Worm (Caenorhabditis elegans) whole organism, young adult: ENCODE data around the gene srw-21.

ENCODE experiments used
- F37B4.10 ChIP-seq: fragments of 200-800 bp; sonication (Bioruptor generic); IDR thresholded peaks from 2 replicates; pipeline ENCODE4 v1.3.6; 2022; ENCODE audit warnings: missing genetic modification characterization, missing compliant biosample characterization
- atf-7 ChIP-seq: sonication (generic microtip); optimal IDR thresholded peaks from 2 replicates; lab custom pipeline; 2017; ENCODE audit warnings: mild to moderate bottlenecking, missing genetic modification characterization, missing compliant biosample characterization
- attf-3 ChIP-seq: fragments of 200-800 bp; sonication (Bioruptor generic); conservative IDR thresholded peaks from 2 replicates; pipeline ENCODE4 v1.3.6; 2022; ENCODE audit warnings: missing genetic modification reagents, missing genetic modification characterization, missing compliant biosample characterization
- lin-35 ChIP-seq, 3 experiments: fragments of 150-350 bp in 2 of 3; sonication (generic microtip) in 1 of 3; optimal IDR thresholded peaks; 2 replicates each; lab custom pipeline; 2014 to 2018; ENCODE audit warnings: missing biosample characterization in 3 of 3, missing genetic modification characterization in 3 of 3, missing genetic modification reagents in 3 of 3
- mxl-1 ChIP-seq: sonication (generic microtip); optimal IDR thresholded peaks from 2 replicates; lab custom pipeline; 2016; ENCODE audit warnings: missing genetic modification characterization, missing compliant biosample characterization
- pha-4 ChIP-seq: fragments of 150-350 bp; sonication (generic microtip); optimal IDR thresholded peaks from 2 replicates; lab custom pipeline; 2014; ENCODE audit warnings: missing biosample characterization, missing genetic modification reagents, missing genetic modification characterization
- sea-2 ChIP-seq: fragments of 200-800 bp; sonication (Bioruptor generic); IDR thresholded peaks from 2 replicates; pipeline ENCODE4 v1.3.6; 2022; ENCODE audit warnings: missing genetic modification characterization, missing compliant biosample characterization
- snpc-4 ChIP-seq, 5 experiments: fragments of 150-350 bp in 1 of 5; sonication (generic microtip) in 4 of 5; optimal IDR thresholded peaks; 2 replicates each; lab custom pipeline; 2014 to 2018; ENCODE audit warnings: missing genetic modification characterization in 5 of 5, missing biosample characterization in 3 of 5, antibody characterized with exemption in 2 of 5, mild to moderate bottlenecking in 2 of 5, missing compliant biosample characterization in 2 of 5, missing genotype in 2 of 5, moderate library complexity in 2 of 5, missing genetic modification reagents in 1 of 5
- unc-130 ChIP-seq: sonication (generic microtip); optimal IDR thresholded peaks from 2 replicates; lab custom pipeline; 2016; ENCODE audit warnings: missing genetic modification reagents, missing genetic modification characterization, missing compliant biosample characterization

- no peak for TF ChIP-seq snpc-4 (GFP tag; optimal IDR thresholded peaks at IDR 0.05; lab: Kevin White, UChicago)
- no peak for TF ChIP-seq snpc-4 (tag; optimal IDR thresholded peaks at IDR 0.05; lab: Kevin White, UChicago)
- TF ChIP-seq sea-2: no peak
- TF ChIP-seq atf-7 (tag; lab: Kevin White, UChicago): no peak
- no peak for TF ChIP-seq attf-3 (GFP tag; lab: Robert Waterston, UW)
- no peak for TF ChIP-seq F37B4.10
- TF ChIP-seq mxl-1 (tag; lab: Kevin White, UChicago): no peak
- no peak for TF ChIP-seq unc-130 (GFP tag; lab: Kevin White, UChicago)
- TF ChIP-seq lin-35 (GFP tag; optimal IDR thresholded peaks at IDR 0.05; lab: Kevin White, UChicago): no peak
- TF ChIP-seq pha-4: no peak
Observed at ce11 chrV:15493680-15494079, 5.8 kb downstream of the srw-21 start, which contains the start of gene srh-218.
